Fruit fly (Drosophila melanogaster) whole organism, adult: ENCODE results near the gene org-1.

ENCODE experiments used
- CG11617 ChIP-seq: fragments of 200-800 bp; sonication (Bioruptor generic); optimal IDR thresholded peaks from 2 replicates; lab custom pipeline; 2017; ENCODE audit warnings: mild to moderate bottlenecking, missing biosample characterization, missing genetic modification reagents, missing genetic modification characterization
- CG12768 ChIP-seq: fragments of 200-800 bp; sonication (Bioruptor generic); optimal IDR thresholded peaks from 2 replicates; lab custom pipeline; 2017; ENCODE audit warnings: missing biosample characterization, missing genetic modification characterization, mild to moderate bottlenecking, moderate library complexity, missing genetic modification reagents
- CG14711 ChIP-seq: fragments of 200-800 bp; sonication (Bioruptor generic); optimal IDR thresholded peaks from 2 replicates; lab custom pipeline; 2018; ENCODE audit warnings: missing biosample characterization, mild to moderate bottlenecking, missing genetic modification characterization, moderate library complexity
- CG1620 ChIP-seq: fragments of 200-800 bp; sonication (Bioruptor generic); optimal IDR thresholded peaks from 2 replicates; lab custom pipeline; 2016; ENCODE audit warnings: missing biosample characterization, missing genetic modification characterization
- CG33017 ChIP-seq: fragments of 200-800 bp; sonication (Bioruptor generic); optimal IDR thresholded peaks from 2 replicates; lab custom pipeline; 2018; ENCODE audit warnings: missing biosample characterization, mild to moderate bottlenecking, missing genetic modification characterization, moderate library complexity
- CG5204 ChIP-seq: fragments of 200-800 bp; sonication (Bioruptor generic); optimal IDR thresholded peaks from 2 replicates; lab custom pipeline; 2016; ENCODE audit warnings: missing biosample characterization, missing genetic modification characterization
- CG7045 ChIP-seq: fragments of 200-800 bp; sonication (Bioruptor generic); optimal IDR thresholded peaks from 2 replicates; lab custom pipeline; 2017; ENCODE audit warnings: missing biosample characterization, mild to moderate bottlenecking, missing genetic modification characterization
- CG7101 ChIP-seq: fragments of 200-800 bp; sonication (Bioruptor generic); optimal IDR thresholded peaks from 2 replicates; lab custom pipeline; 2018; ENCODE audit warnings: missing biosample characterization, mild to moderate bottlenecking, missing genetic modification characterization, moderate library complexity
- Clk ChIP-seq: fragments of 200-800 bp; sonication (Bioruptor generic); optimal IDR thresholded peaks from 2 replicates; lab custom pipeline; 2017; ENCODE audit warnings: missing biosample characterization, missing genetic modification characterization
- Crg-1 ChIP-seq: fragments of 200-800 bp; sonication (Bioruptor generic); optimal IDR thresholded peaks from 2 replicates; lab custom pipeline; 2016; ENCODE audit warnings: missing biosample characterization, missing genetic modification characterization
- Hr96 ChIP-seq: fragments of 200-800 bp; sonication (Bioruptor generic); optimal IDR thresholded peaks from 2 replicates; lab custom pipeline; 2016; ENCODE audit warnings: missing biosample characterization, missing genetic modification characterization
- Mnt ChIP-seq: fragments of 200-800 bp; sonication (Bioruptor generic); optimal IDR thresholded peaks from 2 replicates; lab custom pipeline; 2016; ENCODE audit warnings: missing biosample characterization, mild to moderate bottlenecking, missing genetic modification characterization
- bab1 ChIP-seq: fragments of 200-800 bp; sonication (Bioruptor generic); optimal IDR thresholded peaks from 3 replicates; lab custom pipeline; 2019; ENCODE audit warnings: missing biosample characterization, mild to moderate bottlenecking, missing genetic modification characterization, moderate library complexity
- cic ChIP-seq: fragments of 200-800 bp; sonication (Bioruptor generic); optimal IDR thresholded peaks from 2 replicates; lab custom pipeline; 2017; ENCODE audit warnings: missing biosample characterization, mild to moderate bottlenecking, missing genetic modification characterization, moderate library complexity
- cnc ChIP-seq, 2 experiments: fragments of >200 bp; optimal IDR thresholded peaks; 2 replicates each; lab custom pipeline; 2017
- kay ChIP-seq: fragments of 200-800 bp; sonication (Bioruptor generic); peaks from one replicate; lab custom pipeline; 2016; ENCODE audit warnings: missing biosample characterization, missing genetic modification characterization, borderline replicate concordance
- ovo ChIP-seq: fragments of 200-800 bp; sonication (Bioruptor generic); optimal IDR thresholded peaks from 2 replicates; lab custom pipeline; 2016; ENCODE audit warnings: missing biosample characterization, missing genetic modification characterization
- pad ChIP-seq: fragments of 200-800 bp; sonication (Bioruptor generic); optimal IDR thresholded peaks from 3 replicates; lab custom pipeline; 2017; ENCODE audit warnings: missing biosample characterization, missing genetic modification characterization, mild to moderate bottlenecking, moderate library complexity, missing genetic modification reagents
- tj ChIP-seq: fragments of 200-800 bp; sonication (Bioruptor generic); optimal IDR thresholded peaks from 3 replicates; lab custom pipeline; 2017; ENCODE audit warnings: missing biosample characterization, mild to moderate bottlenecking, missing genetic modification characterization, moderate library complexity
- toe ChIP-seq: fragments of 200-800 bp; sonication (Bioruptor generic); optimal IDR thresholded peaks from 2 replicates; lab custom pipeline; 2016; ENCODE audit warnings: missing biosample characterization, missing genetic modification characterization

Gene org-1

dm6 chrX:8416209-8416608, 38.7 kb downstream of the org-1 start:
- TF ChIP-seq CG14711 (tag; lab: Kevin White, UChicago), result no peak
- TF ChIP-seq Crg-1, result no peak
- TF ChIP-seq CG33017 (tag; lab: Kevin White, UChicago), result no peak
- TF ChIP-seq cnc (optimal IDR thresholded peaks at IDR 0.05; lab: Kevin White, UChicago), result no peak
- peak; percentile 68 for TF ChIP-seq pad (GFP tag; lab: Kevin White, UChicago)
- no peak for TF ChIP-seq CG5204 (GFP tag; lab: Kevin White, UChicago)
- no peak for TF ChIP-seq CG12768
- no peak for TF ChIP-seq kay (GFP tag; lab: Kevin White, UChicago)
- no peak for TF ChIP-seq CG11617 (GFP tag; lab: Kevin White, UChicago)
- TF ChIP-seq ovo, result peak; percentile 20

- TF ChIP-seq CG11617 (GFP tag; lab: Kevin White, UChicago) (no peak), Clk (GFP tag; lab: Kevin White, UChicago) (no peak), CG14711 (tag; lab: Kevin White, UChicago) (no peak), CG1620 (GFP tag; lab: Kevin White, UChicago) (no peak), ovo (no peak), bab1 (GFP tag; lab: Kevin White, UChicago) (no peak), cnc (optimal IDR thresholded peaks at IDR 0.05; lab: Kevin White, UChicago) (no peak), cic (GFP tag; lab: Kevin White, UChicago) (no peak)
Observed at dm6 chrX:8415605-8416004, 39.3 kb downstream of the org-1 start.

- TF ChIP-seq CG11617 (GFP tag; lab: Kevin White, UChicago) (no peak), bab1 (GFP tag; lab: Kevin White, UChicago) (peak; percentile 45)
Observed at dm6 chrX:8414351-8414750, 40.5 kb downstream of the org-1 start.

dm6 chrX:8413513-8414113, 41.3 kb downstream of the org-1 start:
- no peak for TF ChIP-seq CG7101 (tag; lab: Kevin White, UChicago)
- peak; percentile 93 for TF ChIP-seq tj (GFP tag; lab: Kevin White, UChicago)
- peak; percentile 13 for TF ChIP-seq bab1 (GFP tag; lab: Kevin White, UChicago)
- no peak for TF ChIP-seq toe (GFP tag; lab: Kevin White, UChicago)
- no peak for TF ChIP-seq Mnt (GFP tag; lab: Kevin White, UChicago)
- peak; percentile 34 for TF ChIP-seq kay (GFP tag; lab: Kevin White, UChicago)
- no peak for TF ChIP-seq pad (GFP tag; lab: Kevin White, UChicago)
- no peak for TF ChIP-seq Clk (GFP tag; lab: Kevin White, UChicago)

- no peak for TF ChIP-seq Clk (GFP tag; lab: Kevin White, UChicago)
- no peak for TF ChIP-seq CG11617 (GFP tag; lab: Kevin White, UChicago)
- TF ChIP-seq Mnt (GFP tag; lab: Kevin White, UChicago), result peak; percentile 64
- no peak for TF ChIP-seq Hr96
- peak; percentile 41 for TF ChIP-seq CG1620 (GFP tag; lab: Kevin White, UChicago)
- no peak for TF ChIP-seq CG5204 (GFP tag; lab: Kevin White, UChicago)
- peak; percentile 98 for TF ChIP-seq kay (GFP tag; lab: Kevin White, UChicago)
- peak; percentile 6 for TF ChIP-seq CG12768
- no peak for TF ChIP-seq cnc (optimal IDR thresholded peaks at IDR 0.05; lab: Kevin White, UChicago)
- TF ChIP-seq Crg-1, result no peak
- TF ChIP-seq tj (GFP tag; lab: Kevin White, UChicago), result peak; percentile 79
- no peak for TF ChIP-seq toe (GFP tag; lab: Kevin White, UChicago)
- peak; percentile 40 for TF ChIP-seq pad (GFP tag; lab: Kevin White, UChicago)
- peak; percentile 48 for TF ChIP-seq ovo
- TF ChIP-seq CG33017 (tag; lab: Kevin White, UChicago), result peak; percentile 7
- peak; percentile 57 for TF ChIP-seq bab1 (GFP tag; lab: Kevin White, UChicago)
- no peak for TF ChIP-seq CG7045 (GFP tag; lab: Kevin White, UChicago)
- TF ChIP-seq cic (GFP tag; lab: Kevin White, UChicago), result peak; percentile 74
- TF ChIP-seq CG14711 (tag; lab: Kevin White, UChicago), result no peak
- peak; percentile 15 for TF ChIP-seq CG7101 (tag; lab: Kevin White, UChicago)
Observed at dm6 chrX:8412197-8413160, 42.4 kb downstream of the org-1 start.

- peak; percentile 98 for TF ChIP-seq bab1 (GFP tag; lab: Kevin White, UChicago)
- TF ChIP-seq CG5204 (GFP tag; lab: Kevin White, UChicago), result no peak
- no peak for TF ChIP-seq Crg-1
- TF ChIP-seq CG33017 (tag; lab: Kevin White, UChicago), result peak; percentile 75
- peak; percentile 71 for TF ChIP-seq Mnt (GFP tag; lab: Kevin White, UChicago)
- TF ChIP-seq Hr96, result peak; percentile 76
- peak; percentile 78 for TF ChIP-seq tj (GFP tag; lab: Kevin White, UChicago)
- peak; percentile 98 for TF ChIP-seq kay (GFP tag; lab: Kevin White, UChicago)
- TF ChIP-seq Clk (GFP tag; lab: Kevin White, UChicago), result peak; percentile 79
- peak; percentile 76 for TF ChIP-seq CG7101 (tag; lab: Kevin White, UChicago)
- peak; percentile 36 for TF ChIP-seq toe (GFP tag; lab: Kevin White, UChicago)
- TF ChIP-seq CG14711 (tag; lab: Kevin White, UChicago), result peak; percentile 54
- TF ChIP-seq CG7045 (GFP tag; lab: Kevin White, UChicago), result peak; percentile 15
- peak; percentile 62 for TF ChIP-seq ovo
- peak; percentile 88 for TF ChIP-seq cic (GFP tag; lab: Kevin White, UChicago)
- peak; percentile 66 for TF ChIP-seq pad (GFP tag; lab: Kevin White, UChicago)
- peak; percentile 63 for TF ChIP-seq CG12768
- peak; percentile 74 for TF ChIP-seq CG11617 (GFP tag; lab: Kevin White, UChicago)
- peak; percentile 56 for TF ChIP-seq CG1620 (GFP tag; lab: Kevin White, UChicago)
- no peak for TF ChIP-seq cnc (optimal IDR thresholded peaks at IDR 0.05; lab: Kevin White, UChicago)
Observed at dm6 chrX:8411532-8411960, 43.3 kb downstream of the org-1 start, which contains the start of gene lawc. Gene lawc (minus strand): TSS chrX:8411658.
